Fruit fly (Drosophila melanogaster) whole organism, prepupa: ENCODE data around the gene Spn85F.

Experiments used
- CG3032 ChIP-seq: fragments of 200-800 bp; optimal IDR thresholded peaks from 2 replicates; lab custom pipeline; 2019; ENCODE audit warnings: missing biosample characterization, mild to moderate bottlenecking, missing genetic modification characterization, moderate library complexity
- Sox102F ChIP-seq: fragments of 200-800 bp; sonication (Bioruptor generic); optimal IDR thresholded peaks from 2 replicates; lab custom pipeline; 2016; ENCODE audit warnings: missing biosample characterization, mild to moderate bottlenecking, missing genetic modification characterization

dm6 chr3R:9966109-9966701, 30.8 kb upstream of the Spn85F start:
- TF ChIP-seq CG3032 (tag; lab: Kevin White, UChicago): peak; percentile 91
- peak; percentile 19 for TF ChIP-seq Sox102F (GFP tag; lab: Kevin White, UChicago)
